Worm (Caenorhabditis elegans): ENCODE results near the gene C34B4.3.

DNA sequence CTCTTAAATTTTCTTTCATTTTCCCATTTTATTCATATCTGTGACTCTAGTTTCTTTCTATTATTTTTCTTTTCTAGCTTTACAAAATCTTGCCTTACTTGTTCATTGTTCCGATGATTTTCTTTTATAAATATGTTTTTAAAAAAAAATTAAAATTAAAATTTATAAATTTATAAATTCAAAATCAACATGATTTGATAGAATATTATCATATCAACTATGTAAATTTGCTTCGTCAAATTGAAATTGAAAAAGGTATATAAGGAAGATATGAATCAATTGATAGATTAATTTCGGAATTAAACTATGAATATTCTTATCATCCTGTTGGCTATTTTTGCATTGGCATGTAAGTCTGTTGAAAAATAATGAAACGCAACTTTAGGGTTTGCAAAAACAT, 37.7 kb downstream of the C34B4.3 start, which contains the start of gene W07G4.1:
- no peak for TF ChIP-seq skn-1 (tag; optimal IDR thresholded peaks at IDR 0.05)
- TF ChIP-seq sma-3 (GFP tag; optimal IDR thresholded peaks at IDR 0.05), result no peak
- no peak for TF ChIP-seq mdl-1 (tag; optimal IDR thresholded peaks at IDR 0.05)
- TF ChIP-seq ztf-1 (GFP tag; conservative IDR thresholded peaks at IDR 0.05), result no peak

All from whole organism, L2 larva.